Worm (Caenorhabditis elegans): ENCODE measurements around the gene F30B5.11.

F30B5.11 gene

ce11 chrIV:4219983-4220382, at the start of gene F30B5.11:
TSS of gene F30B5.11 (minus strand) at chrIV:4220083.
- TF ChIP-seq pag-3 (tag; optimal IDR thresholded peaks at IDR 0.05; ENCODE audit: borderline replicate concordance): no peak
- no peak for TF ChIP-seq K02D7.2 (tag; optimal IDR thresholded peaks at IDR 0.05)
- TF ChIP-seq ceh-19 (GFP tag; optimal IDR thresholded peaks at IDR 0.05): no peak
- no peak for TF ChIP-seq ceh-34 (tag; optimal IDR thresholded peaks at IDR 0.05)
- no peak for TF ChIP-seq ceh-6 (GFP tag; optimal IDR thresholded peaks at IDR 0.05)
- no peak for TF ChIP-seq ceh-14 (tag; optimal IDR thresholded peaks at IDR 0.05)
- TF ChIP-seq syd-9 (tag; optimal IDR thresholded peaks at IDR 0.05): no peak
- no peak for TF ChIP-seq unc-3 (GFP tag; conservative IDR thresholded peaks at IDR 0.05)
- TF ChIP-seq unc-3 (tag; optimal IDR thresholded peaks at IDR 0.05): no peak
- no peak for TF ChIP-seq pha-2 (tag; optimal IDR thresholded peaks at IDR 0.05)
- TF ChIP-seq T23F11.4 (GFP tag; optimal IDR thresholded peaks at IDR 0.05): no peak
- no peak for TF ChIP-seq ceh-24 (tag; optimal IDR thresholded peaks at IDR 0.05)
- no peak for TF ChIP-seq rnt-1 (tag; optimal IDR thresholded peaks at IDR 0.05)
- TF ChIP-seq npax-4 (tag; optimal IDR thresholded peaks at IDR 0.05): no peak
- TF ChIP-seq dmd-4 (tag; optimal IDR thresholded peaks at IDR 0.05; ENCODE audit: borderline replicate concordance): no peak
- TF ChIP-seq pax-1 (tag; optimal IDR thresholded peaks at IDR 0.05): no peak
- no peak for TF ChIP-seq dve-1 (tag; optimal IDR thresholded peaks at IDR 0.05)
- TF ChIP-seq nhr-232 (tag; optimal IDR thresholded peaks at IDR 0.05): no peak
- TF ChIP-seq nhr-11 (tag; optimal IDR thresholded peaks at IDR 0.05): no peak

ce11 chrIV:4269308-4269707, 49.4 kb upstream of the F30B5.11 start, which contains the start of gene F36A4.3:
TSS of gene F36A4.3 (plus strand) at chrIV:4269608.
- TF ChIP-seq T23F11.4 (GFP tag; optimal IDR thresholded peaks at IDR 0.05) (no peak), K09A11.1 (tag; optimal IDR thresholded peaks at IDR 0.05; ENCODE audit: insufficient read depth) (no peak), lin-11 (tag; optimal IDR thresholded peaks at IDR 0.05) (no peak), syd-9 (tag; optimal IDR thresholded peaks at IDR 0.05) (no peak), tbx-2 (tag; optimal IDR thresholded peaks at IDR 0.05) (no peak)

- no peak for TF ChIP-seq pqm-1 (tag; optimal IDR thresholded peaks at IDR 0.05)
- TF ChIP-seq F13H6.1 (tag; optimal IDR thresholded peaks at IDR 0.05): no peak
These were observed 47.4 kb upstream of the F30B5.11 start, which contains the start of gene F36A4.4 for ce11 chrIV:4267320-4267719. TSS of gene F36A4.4 (plus strand) at chrIV:4267620.

ce11 chrIV:4265951-4266350, 46.1 kb upstream of the F30B5.11 start:
- TF ChIP-seq C38D4.7 (GFP tag; optimal IDR thresholded peaks at IDR 0.05): no peak
- no peak for TF ChIP-seq elt-4 (tag; optimal IDR thresholded peaks at IDR 0.05)
- no peak for TF ChIP-seq ceh-45 (GFP tag; IDR thresholded peaks at IDR 0.05)

- TF ChIP-seq K09A11.1 (tag; optimal IDR thresholded peaks at IDR 0.05; ENCODE audit: insufficient read depth) (no peak), ceh-22 (tag; optimal IDR thresholded peaks at IDR 0.05) (no peak), nhr-11 (tag; optimal IDR thresholded peaks at IDR 0.05) (no peak), pax-1 (tag; optimal IDR thresholded peaks at IDR 0.05) (no peak), ceh-2 (tag; optimal IDR thresholded peaks at IDR 0.05) (no peak), ref-2 (tag; optimal IDR thresholded peaks at IDR 0.05) (no peak), C08G9.2 (tag; optimal IDR thresholded peaks at IDR 0.05) (no peak), nfya-1 (tag; optimal IDR thresholded peaks at IDR 0.05) (no peak), rnt-1 (tag; optimal IDR thresholded peaks at IDR 0.05) (no peak), npax-4 (tag; optimal IDR thresholded peaks at IDR 0.05) (no peak), elt-2 (tag; optimal IDR thresholded peaks at IDR 0.05) (no peak), madf-2 (tag; optimal IDR thresholded peaks at IDR 0.05) (no peak), mec-3 (tag; optimal IDR thresholded peaks at IDR 0.05; ENCODE audit: borderline replicate concordance) (no peak), T23F11.4 (GFP tag; optimal IDR thresholded peaks at IDR 0.05) (no peak), tbx-2 (tag; optimal IDR thresholded peaks at IDR 0.05) (no peak), fkh-10 (GFP tag; optimal IDR thresholded peaks at IDR 0.05) (no peak), hlh-15 (tag; optimal IDR thresholded peaks at IDR 0.05) (no peak), syd-9 (tag; optimal IDR thresholded peaks at IDR 0.05) (no peak), ets-4 (tag; optimal IDR thresholded peaks at IDR 0.05) (no peak)
These were observed 45.3 kb upstream of the F30B5.11 start, which contains the start of gene F36A4.5 for ce11 chrIV:4265224-4265623. TSS of gene F36A4.5 (plus strand) at chrIV:4265524.

Measured in whole organism, late embryonic.